Worm (Caenorhabditis elegans) whole organism, L2 larva: ENCODE measurements around the gene C47E12.10.

Source experiments
- ama-1 ChIP-seq: fragments of 150-350 bp; optimal IDR thresholded peaks from 2 replicates; lab custom pipeline; 2018; ENCODE audit warnings: inconsistent platforms
- nhr-237 ChIP-seq: fragments of 150-350 bp; optimal IDR thresholded peaks from 2 replicates; lab custom pipeline; 2014; ENCODE audit warnings: missing biosample characterization, missing genetic modification characterization
- nhr-77 ChIP-seq: fragments of 150-350 bp; optimal IDR thresholded peaks from 2 replicates; lab custom pipeline; 2014; ENCODE audit warnings: missing biosample characterization, missing genetic modification characterization
- sma-9 ChIP-seq, 2 experiments: fragments of 150-350 bp in 1 of 2; sonication (generic microtip) in 1 of 2; optimal IDR thresholded peaks; 2 replicates each; lab custom pipeline; 2014 to 2016; ENCODE audit warnings: missing genetic modification characterization in 2 of 2, mild to moderate bottlenecking in 1 of 2, missing biosample characterization in 1 of 2, missing compliant biosample characterization in 1 of 2, missing genetic modification reagents in 1 of 2, moderate library complexity in 1 of 2
- zag-1 ChIP-seq: fragments of 150-350 bp; optimal IDR thresholded peaks from 2 replicates; lab custom pipeline; 2014; ENCODE audit warnings: missing biosample characterization, missing genetic modification characterization

DNA sequence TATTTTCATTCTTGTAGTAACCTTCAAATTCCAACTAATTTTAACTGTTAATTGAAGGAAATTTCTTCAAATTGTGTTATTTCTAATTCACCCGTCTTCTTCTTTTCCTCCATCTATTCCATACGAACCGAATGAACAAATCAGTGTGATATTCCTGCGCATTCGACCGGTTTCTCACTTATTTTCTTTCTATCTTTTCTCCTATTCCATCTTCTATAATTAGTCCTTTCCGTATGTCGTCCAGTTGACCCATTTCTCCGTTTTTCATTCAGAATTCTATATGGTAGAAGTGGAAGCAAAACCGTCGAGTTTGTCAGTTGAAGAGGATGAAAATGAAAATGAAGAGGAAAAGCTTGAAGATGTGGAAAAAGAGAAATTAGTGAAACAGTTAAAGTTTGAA is 36.9 kb downstream of the C47E12.10 start, which contains the start of gene magu-4:
- TF ChIP-seq sma-9 (GFP tag; optimal IDR thresholded peaks at IDR 0.05; lab: Kevin White, UChicago): no peak
- no peak for TF ChIP-seq sma-9 (tag; optimal IDR thresholded peaks at IDR 0.05; lab: Kevin White, UChicago)
- no peak for TF ChIP-seq nhr-237 (tag; lab: Kevin White, UChicago)
- TF ChIP-seq nhr-77 (tag; lab: Kevin White, UChicago): no peak
- TF ChIP-seq zag-1 (tag; lab: Kevin White, UChicago): no peak
- no peak for TF ChIP-seq ama-1 (lab: Kevin White, UChicago)
